Worm (Caenorhabditis elegans) whole organism, mixed stage, embryonic: Measurements from ENCODE around the gene spp-14.

Experiments used
- bed-3 ChIP-seq: fragments of 200-800 bp; sonication (Bioruptor generic); optimal IDR thresholded peaks from 3 replicates; lab custom pipeline; 2018; ENCODE audit warnings: mild to moderate bottlenecking, missing genetic modification characterization, moderate library complexity, missing compliant biosample characterization
- blmp-1 ChIP-seq: fragments of 150-350 bp; optimal IDR thresholded peaks from 2 replicates; lab custom pipeline; 2014; ENCODE audit warnings: missing biosample characterization, missing genetic modification characterization
- ceh-39 ChIP-seq: fragments of 150-350 bp; optimal IDR thresholded peaks from 2 replicates; lab custom pipeline; 2014; ENCODE audit warnings: missing biosample characterization, missing genetic modification characterization
- ceh-43 ChIP-seq: fragments of 200-800 bp; sonication (Bioruptor generic); optimal IDR thresholded peaks from 2 replicates; lab custom pipeline; 2018; ENCODE audit warnings: mild to moderate bottlenecking, missing genetic modification characterization, moderate library complexity, missing compliant biosample characterization
- cnd-1 ChIP-seq: fragments of 200-800 bp; sonication (Bioruptor generic); optimal IDR thresholded peaks from 2 replicates; lab custom pipeline; 2018; ENCODE audit warnings: mild to moderate bottlenecking, missing genetic modification characterization, missing compliant biosample characterization
- elt-1 ChIP-seq: sonication (generic microtip); optimal IDR thresholded peaks from 2 replicates; lab custom pipeline; 2017; ENCODE audit warnings: missing genetic modification characterization, mild to moderate bottlenecking, missing compliant biosample characterization, antibody characterized with exemption, moderate library complexity, borderline replicate concordance; ENCODE audit not compliant: insufficient read depth
- lin-13 ChIP-seq: fragments of 150-350 bp; optimal IDR thresholded peaks from 2 replicates; lab custom pipeline; 2014; ENCODE audit warnings: missing biosample characterization, missing genetic modification characterization
- lsy-2 ChIP-seq: fragments of 150-350 bp; optimal IDR thresholded peaks from 2 replicates; lab custom pipeline; 2014; ENCODE audit warnings: missing biosample characterization, missing genetic modification characterization
- nhr-2 ChIP-seq: fragments of 150-350 bp; optimal IDR thresholded peaks from 2 replicates; lab custom pipeline; 2014; ENCODE audit warnings: missing biosample characterization, missing genetic modification characterization
- nhr-76 ChIP-seq: sonication (generic microtip); optimal IDR thresholded peaks from 2 replicates; lab custom pipeline; 2017; ENCODE audit warnings: missing biosample characterization, missing genetic modification characterization
- sptf-1 ChIP-seq: sonication (generic microtip); optimal IDR thresholded peaks from 2 replicates; lab custom pipeline; 2017; ENCODE audit warnings: mild to moderate bottlenecking, missing genetic modification characterization, moderate library complexity, missing compliant biosample characterization
- tbx-8 ChIP-seq: fragments of 200-800 bp; sonication (Bioruptor generic); optimal IDR thresholded peaks from 2 replicates; lab custom pipeline; 2018; ENCODE audit warnings: mild to moderate bottlenecking, missing genetic modification characterization, moderate library complexity, missing compliant biosample characterization
- unc-120 ChIP-seq: sonication (generic microtip); optimal IDR thresholded peaks from 2 replicates; lab custom pipeline; 2017; ENCODE audit warnings: missing genetic modification characterization, missing compliant biosample characterization; ENCODE audit not compliant: poor library complexity, severe bottlenecking
- unc-39 ChIP-seq: fragments of 150-350 bp; optimal IDR thresholded peaks from 2 replicates; lab custom pipeline; 2014; ENCODE audit warnings: missing biosample characterization, missing genetic modification characterization
- ztf-11 ChIP-seq: fragments of 150-350 bp; optimal IDR thresholded peaks from 2 replicates; lab custom pipeline; 2014; ENCODE audit warnings: missing biosample characterization, missing genetic modification characterization

Gene spp-14

DNA sequence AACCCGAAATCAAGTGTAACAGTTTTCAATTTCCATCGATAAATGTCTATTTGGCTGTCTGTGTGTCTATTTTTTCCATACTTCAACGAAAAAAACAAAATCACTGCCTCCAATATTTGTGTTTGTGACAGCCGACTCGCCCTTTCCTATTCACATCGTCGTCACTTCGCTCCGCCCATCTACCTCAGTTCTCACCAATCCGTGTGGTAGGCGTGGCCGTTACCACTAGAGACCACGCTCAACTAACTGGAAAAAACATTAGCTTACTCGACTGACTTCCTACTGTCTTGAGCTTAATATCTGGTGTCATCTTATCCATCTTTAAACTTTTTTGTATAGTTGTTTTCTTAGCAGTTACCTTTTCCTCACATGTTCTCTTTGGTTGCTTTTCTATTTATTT lies 19.6 kb downstream of the spp-14 start:
- TF ChIP-seq bed-3 (GFP tag; lab: Kevin White, UChicago): no peak

DNA sequence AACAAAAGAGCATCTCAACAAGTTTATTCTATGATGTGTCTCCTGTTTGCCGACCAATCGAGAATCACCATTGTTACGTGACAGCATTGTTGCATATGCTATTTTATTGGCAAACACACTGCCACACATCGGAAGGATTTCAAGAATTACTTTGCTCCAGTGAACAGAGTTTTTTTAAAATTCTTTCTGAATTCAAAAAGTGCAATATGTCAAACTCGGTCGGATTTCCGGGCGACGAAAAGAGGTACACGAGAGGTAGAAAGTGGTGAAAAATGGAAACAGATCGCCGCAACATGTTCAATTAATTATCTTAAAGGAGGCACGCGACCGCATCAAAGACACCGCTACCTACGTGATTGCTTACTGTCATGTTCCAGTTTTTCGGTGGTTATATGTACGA lies 24.3 kb downstream of the spp-14 start:
- TF ChIP-seq nhr-2 (tag; lab: Kevin White, UChicago) (peak; percentile 35), lsy-2 (no peak)

DNA sequence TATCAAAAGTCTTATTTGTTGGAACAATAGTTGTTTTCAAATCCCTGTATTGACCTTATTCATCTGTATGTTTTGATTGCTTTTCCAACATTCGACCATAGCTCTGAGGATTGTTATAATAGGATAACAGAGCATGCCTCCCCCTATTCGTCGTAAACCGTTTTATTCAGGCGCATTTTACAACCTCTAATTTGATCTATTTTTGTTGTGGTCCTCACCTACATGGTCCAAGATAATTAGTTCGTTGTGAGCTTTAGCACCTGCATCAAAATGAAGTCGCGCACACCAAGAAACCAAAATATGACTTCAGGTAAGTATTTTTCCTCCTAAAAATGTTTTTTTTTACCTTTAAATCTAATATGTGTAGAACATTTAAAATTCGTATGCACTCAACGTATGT lies 27.0 kb downstream of the spp-14 start, which contains the start of gene deg-1:
Gene deg-1, plus strand, starts transcription at position 301 of the 400 bp plus-strand sequence.
- TF ChIP-seq bed-3 (GFP tag; lab: Kevin White, UChicago): no peak
- TF ChIP-seq lin-13: no peak
- TF ChIP-seq ceh-43: no peak
- no peak for TF ChIP-seq tbx-8 (GFP tag; lab: Kevin White, UChicago)
- TF ChIP-seq cnd-1 (tag; lab: Kevin White, UChicago): no peak
- TF ChIP-seq ztf-11: no peak
- no peak for TF ChIP-seq nhr-76 (tag; lab: Kevin White, UChicago)
- TF ChIP-seq elt-1 (tag; lab: Kevin White, UChicago): no peak
- TF ChIP-seq unc-120 (tag; lab: Kevin White, UChicago): no peak
- no peak for TF ChIP-seq blmp-1 (tag; lab: Kevin White, UChicago)
- no peak for TF ChIP-seq unc-39
- TF ChIP-seq ceh-39 (tag; lab: Kevin White, UChicago): no peak
- no peak for TF ChIP-seq nhr-2 (tag; lab: Kevin White, UChicago)
- TF ChIP-seq, all 35 proteins: peak for 0

DNA sequence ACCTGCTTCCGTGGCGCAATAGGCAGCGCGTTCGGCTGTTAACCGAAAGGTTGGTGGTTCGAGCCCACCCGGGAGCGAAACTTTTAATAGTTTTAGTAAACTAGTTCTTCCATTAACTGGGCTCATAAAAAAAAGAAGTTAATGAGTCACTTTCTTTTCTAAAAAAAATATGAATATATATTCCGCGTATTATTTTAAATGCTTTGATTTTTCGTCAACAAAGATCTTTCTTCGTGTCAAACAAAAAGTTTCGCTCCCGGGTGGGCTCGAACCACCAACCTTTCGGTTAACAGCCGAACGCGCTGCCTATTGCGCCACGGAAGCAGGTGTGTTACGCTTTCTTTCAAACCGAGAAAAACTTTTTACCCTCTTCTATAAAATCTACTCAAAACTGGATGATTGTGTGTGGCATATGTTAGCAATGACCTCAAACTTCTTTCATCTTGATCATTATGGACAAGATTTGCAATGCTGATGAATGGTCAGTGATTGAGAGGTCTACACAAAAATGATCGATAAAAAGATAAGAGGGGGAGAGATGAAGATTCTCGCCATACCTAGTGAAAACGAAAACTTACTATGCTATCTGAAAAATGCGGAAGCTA lies 48.0 kb downstream of the spp-14 start:
- TF ChIP-seq elt-1 (tag; lab: Kevin White, UChicago) (peak; percentile 83), ceh-43 (no peak), sptf-1 (tag; lab: Kevin White, UChicago) (peak; percentile 21)
